Worm (Caenorhabditis elegans) whole organism, L4 larva: ENCODE measurements around the gene Y24F12A.1.

ENCODE experiments used
- F10B5.3 ChIP-seq: sonication (generic microtip); optimal IDR thresholded peaks from 2 replicates; lab custom pipeline; 2016; ENCODE audit warnings: mild to moderate bottlenecking, missing genetic modification characterization, missing compliant biosample characterization
- F37D6.2 ChIP-seq: sonication (generic microtip); optimal IDR thresholded peaks from 2 replicates; lab custom pipeline; 2016; ENCODE audit warnings: mild to moderate bottlenecking, missing genetic modification characterization, missing compliant biosample characterization
- F44E2.7 ChIP-seq: fragments of 200-800 bp; sonication (Bioruptor generic); IDR thresholded peaks from 2 replicates; pipeline ENCODE4 v2.1.2; 2022; ENCODE audit warnings: missing genetic modification characterization, missing compliant biosample characterization
- R02D3.7 ChIP-seq: fragments of 150-350 bp; sonication (generic microtip); optimal IDR thresholded peaks from 3 replicates; lab custom pipeline; 2014; ENCODE audit warnings: missing biosample characterization, missing genetic modification characterization
- T20F7.1 ChIP-seq: fragments of 200-800 bp; sonication (Bioruptor generic); optimal IDR thresholded peaks from 2 replicates; lab custom pipeline; 2018; ENCODE audit warnings: mild to moderate bottlenecking, missing genetic modification characterization, missing compliant biosample characterization
- T26A8.4 ChIP-seq: fragments of 200-800 bp; sonication (Bioruptor generic); IDR thresholded peaks from 2 replicates; pipeline ENCODE4 v1.3.6; 2022; ENCODE audit warnings: missing genetic modification characterization, missing compliant biosample characterization
- Y75B8A.6 ChIP-seq: fragments of 200-800 bp; sonication (Bioruptor generic); IDR thresholded peaks from 2 replicates; pipeline ENCODE4 v1.3.6; 2022; ENCODE audit warnings: missing genetic modification reagents, missing genetic modification characterization, missing compliant biosample characterization
- ZK337.2 ChIP-seq: fragments of 200-800 bp; sonication (Bioruptor generic); IDR thresholded peaks from 2 replicates; pipeline ENCODE4 v1.3.6; 2022; ENCODE audit warnings: missing genetic modification reagents, missing genetic modification characterization, missing compliant biosample characterization
- arid-1 ChIP-seq: fragments of 200-800 bp; sonication (Bioruptor generic); conservative IDR thresholded peaks from 2 replicates; pipeline ENCODE4 v1.3.6; 2022; ENCODE audit warnings: missing genetic modification reagents, missing genetic modification characterization, missing compliant biosample characterization
- ceh-28 ChIP-seq: fragments of 150-350 bp; optimal IDR thresholded peaks from 2 replicates; lab custom pipeline; 2014; ENCODE audit warnings: missing biosample characterization, missing genetic modification reagents, missing genetic modification characterization
- ceh-82 ChIP-seq: sonication (generic microtip); optimal IDR thresholded peaks from 2 replicates; lab custom pipeline; 2017; ENCODE audit warnings: missing biosample characterization, missing genetic modification characterization
- ces-1 ChIP-seq: fragments of 150-350 bp; sonication (generic microtip); optimal IDR thresholded peaks from 4 replicates; lab custom pipeline; 2014; ENCODE audit warnings: missing biosample characterization, missing genetic modification reagents, missing genetic modification characterization
- cey-2 ChIP-seq: sonication (generic microtip); optimal IDR thresholded peaks from 3 replicates; lab custom pipeline; 2017; ENCODE audit warnings: missing genetic modification characterization, mild to moderate bottlenecking, missing compliant biosample characterization, antibody characterized with exemption, borderline replicate concordance; ENCODE audit not compliant: insufficient read depth
- daf-12 ChIP-seq: fragments of 150-350 bp; optimal IDR thresholded peaks from 2 replicates; lab custom pipeline; 2014; ENCODE audit warnings: missing biosample characterization, missing genetic modification reagents, missing genetic modification characterization
- daf-16 ChIP-seq, 3 experiments: sonication (generic microtip); optimal IDR thresholded peaks; 2 replicates each; lab custom pipeline; 2016 to 2017; ENCODE audit warnings: missing genetic modification characterization in 3 of 3, missing genetic modification reagents in 3 of 3, mild to moderate bottlenecking in 2 of 3, missing compliant biosample characterization in 2 of 3, missing biosample characterization in 1 of 3, moderate library complexity in 1 of 3
- daf-19 ChIP-seq: fragments of 200-800 bp; sonication (Bioruptor generic); conservative IDR thresholded peaks from 2 replicates; pipeline ENCODE4 v1.3.6; 2022; ENCODE audit warnings: missing genetic modification characterization, missing compliant biosample characterization
- dmd-6 ChIP-seq: fragments of 200-800 bp; sonication (Bioruptor generic); IDR thresholded peaks from 2 replicates; pipeline ENCODE4 v1.3.6; 2022; ENCODE audit warnings: missing genetic modification reagents, missing genetic modification characterization, missing compliant biosample characterization
- dmd-8 ChIP-seq: fragments of 200-800 bp; sonication (Bioruptor generic); IDR thresholded peaks from 2 replicates; pipeline ENCODE4 v1.3.6; 2022; ENCODE audit warnings: missing genetic modification characterization, missing compliant biosample characterization
- dve-1 ChIP-seq: sonication (generic microtip); optimal IDR thresholded peaks from 2 replicates; lab custom pipeline; 2017; ENCODE audit warnings: antibody characterized with exemption, mild to moderate bottlenecking, missing genetic modification characterization, missing compliant biosample characterization; ENCODE audit not compliant: insufficient read depth
- fkh-10 ChIP-seq: fragments of 150-350 bp; optimal IDR thresholded peaks from 2 replicates; lab custom pipeline; 2014; ENCODE audit warnings: missing biosample characterization, missing genetic modification reagents, missing genetic modification characterization
- hif-1 ChIP-seq, 2 experiments: sonication (generic microtip); optimal IDR thresholded peaks; 2 replicates each; lab custom pipeline; 2016 to 2017; ENCODE audit warnings: missing compliant biosample characterization in 2 of 2, missing genetic modification characterization in 2 of 2, missing genetic modification reagents in 2 of 2, missing genotype in 2 of 2, mild to moderate bottlenecking in 1 of 2
- hlh-30 ChIP-seq: sonication (generic microtip); optimal IDR thresholded peaks from 2 replicates; lab custom pipeline; 2017; ENCODE audit warnings: antibody characterized with exemption, mild to moderate bottlenecking, missing genetic modification characterization, missing compliant biosample characterization; ENCODE audit not compliant: insufficient read depth
- hmg-1.1 ChIP-seq: fragments of 200-800 bp; sonication (Bioruptor generic); IDR thresholded peaks from 2 replicates; pipeline ENCODE4 v1.3.6; 2022; ENCODE audit warnings: missing genetic modification reagents, missing genetic modification characterization, missing compliant biosample characterization
- jun-1 ChIP-seq: fragments of 150-350 bp; optimal IDR thresholded peaks from 2 replicates; lab custom pipeline; 2014; ENCODE audit warnings: missing biosample characterization, missing genetic modification reagents, missing genetic modification characterization
- lin-13 ChIP-seq: fragments of 150-350 bp; optimal IDR thresholded peaks from 2 replicates; lab custom pipeline; 2014; ENCODE audit warnings: missing biosample characterization, missing genetic modification reagents, missing genetic modification characterization
- lin-38 ChIP-seq: fragments of 200-800 bp; sonication (Bioruptor generic); IDR thresholded peaks from 2 replicates; pipeline ENCODE4 v1.3.6; 2022; ENCODE audit warnings: missing genetic modification reagents, missing genetic modification characterization, missing compliant biosample characterization
- mdl-1 ChIP-seq, 2 experiments: fragments of 150-350 bp in 1 of 2; sonication (generic microtip) in 1 of 2; optimal IDR thresholded peaks; 2 replicates each; lab custom pipeline; 2014 to 2017; ENCODE audit warnings: missing biosample characterization in 2 of 2, missing genetic modification characterization in 2 of 2
- mdt-29 ChIP-seq: fragments of 200-800 bp; sonication (Bioruptor generic); IDR thresholded peaks from 2 replicates; pipeline ENCODE4 v1.3.6; 2022; ENCODE audit warnings: missing genetic modification reagents, missing genetic modification characterization, missing compliant biosample characterization
- nhr-41 ChIP-seq: fragments of 200-800 bp; sonication (Bioruptor generic); IDR thresholded peaks from 2 replicates; pipeline ENCODE4 v1.3.6; 2022; ENCODE audit warnings: missing genetic modification reagents, missing genetic modification characterization, missing compliant biosample characterization
- nhr-42 ChIP-seq: fragments of 200-800 bp; sonication (Bioruptor generic); IDR thresholded peaks from 2 replicates; pipeline ENCODE4 v1.3.6; 2022; ENCODE audit warnings: missing genetic modification characterization, missing compliant biosample characterization
- nhr-48 ChIP-seq: sonication (generic microtip); optimal IDR thresholded peaks from 2 replicates; lab custom pipeline; 2016; ENCODE audit warnings: mild to moderate bottlenecking, missing genetic modification characterization, missing compliant biosample characterization
- nhr-76 ChIP-seq: fragments of 150-350 bp; optimal IDR thresholded peaks from 2 replicates; lab custom pipeline; 2014; ENCODE audit warnings: missing biosample characterization, missing genetic modification characterization
- nhr-77 ChIP-seq: fragments of 150-350 bp; optimal IDR thresholded peaks from 2 replicates; lab custom pipeline; 2014; ENCODE audit warnings: missing biosample characterization, missing genetic modification characterization
- pha-4 ChIP-seq, 2 experiments: fragments of 150-350 bp in 1 of 2; fragments of 200-800 bp in 1 of 2; sonication (Bioruptor generic) in 1 of 2; IDR thresholded peaks in 1 of 2; optimal IDR thresholded peaks in 1 of 2; 2 replicates each; pipeline versions ENCODE4 v1.3.6 to Lab custom; 2014 to 2022; ENCODE audit warnings: missing genetic modification characterization in 2 of 2, missing genetic modification reagents in 2 of 2, missing biosample characterization in 1 of 2, missing compliant biosample characterization in 1 of 2
- php-3 ChIP-seq: fragments of 200-800 bp; sonication (Bioruptor generic); IDR thresholded peaks from 2 replicates; pipeline ENCODE4 v1.3.6; 2022; ENCODE audit warnings: missing genetic modification reagents, missing genetic modification characterization, missing compliant biosample characterization
- saeg-2 ChIP-seq: fragments of 200-800 bp; sonication (Bioruptor generic); IDR thresholded peaks from 2 replicates; pipeline ENCODE4 v1.3.6; 2022; ENCODE audit warnings: missing genetic modification reagents, missing genetic modification characterization, missing compliant biosample characterization
- skn-1 ChIP-seq: fragments of 150-350 bp; optimal IDR thresholded peaks from 2 replicates; lab custom pipeline; 2014; ENCODE audit warnings: missing biosample characterization, missing genetic modification characterization
- snpc-1.2 ChIP-seq: fragments of 200-800 bp; sonication (Bioruptor generic); IDR thresholded peaks from 2 replicates; pipeline ENCODE4 v1.3.6; 2022; ENCODE audit warnings: missing genetic modification reagents, missing genetic modification characterization, missing compliant biosample characterization
- snpc-4 ChIP-seq: fragments of 150-350 bp; optimal IDR thresholded peaks from 2 replicates; lab custom pipeline; 2014; ENCODE audit warnings: missing biosample characterization, missing genetic modification characterization
- spr-1 ChIP-seq: sonication (generic microtip); optimal IDR thresholded peaks from 2 replicates; lab custom pipeline; 2016; ENCODE audit warnings: mild to moderate bottlenecking, missing genetic modification characterization, missing compliant biosample characterization
- spr-3 ChIP-seq: fragments of 200-800 bp; sonication (Bioruptor generic); optimal IDR thresholded peaks from 2 replicates; lab custom pipeline; 2018; ENCODE audit warnings: mild to moderate bottlenecking, missing genetic modification characterization, missing compliant biosample characterization
- tag-97 ChIP-seq: fragments of 200-800 bp; sonication (Bioruptor generic); IDR thresholded peaks from 2 replicates; pipeline ENCODE4 v1.3.6; 2022; ENCODE audit warnings: missing genetic modification characterization, missing compliant biosample characterization
- tra-1 ChIP-seq: fragments of 200-800 bp; sonication (Bioruptor generic); IDR thresholded peaks from 2 replicates; pipeline ENCODE4 v1.3.6; 2022; ENCODE audit warnings: missing genetic modification reagents, missing genetic modification characterization, missing compliant biosample characterization
- unc-39 ChIP-seq: sonication (generic microtip); optimal IDR thresholded peaks from 2 replicates; lab custom pipeline; 2017; ENCODE audit warnings: missing biosample characterization, missing genetic modification characterization
- vab-7 ChIP-seq: fragments of 200-800 bp; sonication (Bioruptor generic); IDR thresholded peaks from 2 replicates; pipeline ENCODE4 v1.3.6; 2022; ENCODE audit warnings: missing genetic modification reagents, missing genetic modification characterization, missing compliant biosample characterization
- zfp-3 ChIP-seq: fragments of 200-800 bp; sonication (Bioruptor generic); conservative IDR thresholded peaks from 2 replicates; pipeline ENCODE4 v1.3.6; 2022; ENCODE audit warnings: missing genetic modification reagents, missing genetic modification characterization, missing compliant biosample characterization
- zip-11 ChIP-seq: fragments of 200-800 bp; sonication (Bioruptor generic); IDR thresholded peaks from 2 replicates; pipeline ENCODE4 v1.3.6; 2022; ENCODE audit warnings: missing genetic modification characterization, missing compliant biosample characterization

Y24F12A.1 gene

ce11 chrIV:11593415-11594190 is 11.5 kb upstream of the Y24F12A.1 start, which contains the start of gene F40F11.3 (continued):
- TF ChIP-seq daf-12 (tag; lab: Kevin White, UChicago), result no peak
- peak; percentile 28 for TF ChIP-seq jun-1 (tag; lab: Kevin White, UChicago)
- peak; percentile 72 for TF ChIP-seq tra-1 (GFP tag; lab: Robert Waterston, UW)
- TF ChIP-seq cey-2 (tag; lab: Kevin White, UChicago), result no peak
- TF ChIP-seq snpc-4, result no peak
- TF ChIP-seq pha-4 (GFP tag; IDR thresholded peaks at IDR 0.05; lab: Robert Waterston, UW), result peak; percentile 30; the same call in 1 of the 2 replicates
- peak; percentile 62 for TF ChIP-seq pha-4 (tag; optimal IDR thresholded peaks at IDR 0.05; lab: Kevin White, UChicago)
- no peak for TF ChIP-seq ceh-82
- TF ChIP-seq dve-1 (tag; lab: Kevin White, UChicago), result peak; percentile 85
- peak; percentile 63; the same call in 1 of the 2 replicates for TF ChIP-seq nhr-41 (GFP tag; lab: Robert Waterston, UW)
- peak; percentile 49 to 64 for TF ChIP-seq daf-16 (GFP tag; optimal IDR thresholded peaks at IDR 0.05; lab: Kevin White, UChicago)
- TF ChIP-seq daf-16 (tag; optimal IDR thresholded peaks at IDR 0.05; lab: Kevin White, UChicago), result peak; percentile 78
- peak; percentile 73 for TF ChIP-seq arid-1 (GFP tag; lab: Robert Waterston, UW)
- no peak for TF ChIP-seq nhr-76 (tag; lab: Kevin White, UChicago)
- TF ChIP-seq zfp-3 (GFP tag; lab: Robert Waterston, UW), result peak; percentile 58; the same call in 1 of the 2 replicates
- peak; percentile 95 for TF ChIP-seq hmg-1.1 (GFP tag; lab: Robert Waterston, UW)
- TF ChIP-seq R02D3.7 (tag; lab: Kevin White, UChicago), result no peak
- TF ChIP-seq T26A8.4 (GFP tag; lab: Robert Waterston, UW), result peak; percentile 74
- peak; percentile 55 for TF ChIP-seq spr-1 (tag; lab: Kevin White, UChicago)
- TF ChIP-seq zip-11 (GFP tag; lab: Robert Waterston, UW), result no peak
- TF ChIP-seq ceh-28, result peak; percentile 41
- TF ChIP-seq Y75B8A.6 (GFP tag; lab: Robert Waterston, UW), result no peak
- TF ChIP-seq nhr-42 (GFP tag; lab: Robert Waterston, UW), result peak; percentile 64; the same call in 1 of the 2 replicates
- peak; percentile 81 for TF ChIP-seq fkh-10 (GFP tag; lab: Kevin White, UChicago)
- peak; percentile 36 to 85 for TF ChIP-seq mdl-1 (tag; optimal IDR thresholded peaks at IDR 0.05; lab: Kevin White, UChicago)
- peak; percentile 68 for TF ChIP-seq F37D6.2 (tag; lab: Kevin White, UChicago)
- peak; percentile 24 for TF ChIP-seq snpc-1.2 (GFP tag; lab: Robert Waterston, UW)
- TF ChIP-seq F10B5.3 (tag; lab: Kevin White, UChicago), result peak; percentile 58
- peak; percentile 62 for TF ChIP-seq daf-19 (GFP tag; lab: Robert Waterston, UW)
- TF ChIP-seq mdt-29 (GFP tag; lab: Robert Waterston, UW), result no peak; the same call in 1 of the 2 replicates
- peak; percentile 15 to 75 for TF ChIP-seq hif-1 (tag; optimal IDR thresholded peaks at IDR 0.05; lab: Kevin White, UChicago)
- TF ChIP-seq T20F7.1 (GFP tag; lab: Kevin White, UChicago), result peak; percentile 79
- no peak for TF ChIP-seq saeg-2 (GFP tag; lab: Robert Waterston, UW)
- peak; percentile 94 for TF ChIP-seq hlh-30 (tag; lab: Kevin White, UChicago)
- TF ChIP-seq nhr-77 (tag; lab: Kevin White, UChicago), result peak; percentile 17
- peak; percentile 77 for TF ChIP-seq php-3 (GFP tag; lab: Robert Waterston, UW)
- no peak for TF ChIP-seq F44E2.7 (GFP tag; lab: Robert Waterston, UW)
- TF ChIP-seq lin-13 (GFP tag; lab: Kevin White, UChicago), result no peak
- no peak for TF ChIP-seq vab-7 (GFP tag; lab: Robert Waterston, UW)
- no peak for TF ChIP-seq tag-97 (GFP tag; lab: Robert Waterston, UW)
- TF ChIP-seq dmd-6 (GFP tag; lab: Robert Waterston, UW), result peak; percentile 76
- TF ChIP-seq ZK337.2 (GFP tag; lab: Robert Waterston, UW), result peak; percentile 65; the same call in 1 of the 2 replicates
- TF ChIP-seq nhr-48, result peak; percentile 65
- TF ChIP-seq lin-38 (GFP tag; lab: Robert Waterston, UW), result peak; percentile 67
- no peak for TF ChIP-seq skn-1 (tag; lab: Kevin White, UChicago)
- TF ChIP-seq spr-3 (GFP tag; lab: Kevin White, UChicago), result no peak
- TF ChIP-seq dmd-8 (GFP tag; lab: Robert Waterston, UW), result peak; percentile 25; the same call in 1 of the 2 replicates
- TF ChIP-seq unc-39 (tag; lab: Kevin White, UChicago), result no peak
- TF ChIP-seq ces-1 (GFP tag; lab: Kevin White, UChicago), result peak; percentile 56
